Fruit fly (Drosophila melanogaster) whole organism, embryonic: ENCODE measurements around the gene hfp.
A peak's percentile ranks its signal among the peaks of the same experiment; 100 is the strongest.

Source experiments
- Blimp-1 ChIP-seq: fragments of 200-800 bp; sonication (Bioruptor generic); optimal IDR thresholded peaks from 3 replicates; lab custom pipeline; 2018; ENCODE audit warnings: missing biosample characterization, missing genetic modification characterization, mild to moderate bottlenecking, moderate library complexity, missing genetic modification reagents
- CG10209 ChIP-seq: fragments of 200-800 bp; sonication (Bioruptor generic); optimal IDR thresholded peaks from 3 replicates; lab custom pipeline; 2017; ENCODE audit warnings: missing biosample characterization, mild to moderate bottlenecking, missing genetic modification characterization, missing genetic modification reagents
- CG11247 ChIP-seq: fragments of 200-800 bp; sonication (Bioruptor generic); IDR thresholded peaks from 2 replicates; pipeline ENCODE4 v1.3.6; 2022; ENCODE audit warnings: missing biosample characterization, missing genetic modification characterization
- CG11560 ChIP-seq: fragments of 200-800 bp; sonication (Bioruptor generic); IDR thresholded peaks from 3 replicates; pipeline ENCODE4 v1.3.6; 2022; ENCODE audit warnings: missing biosample characterization, missing genetic modification characterization
- CG11695 ChIP-seq: fragments of 200-800 bp; sonication (Bioruptor generic); IDR thresholded peaks from 3 replicates; pipeline ENCODE4 v1.3.6; 2022; ENCODE audit warnings: missing biosample characterization, missing genetic modification characterization
- CG12104 ChIP-seq: fragments of 200-800 bp; sonication (Bioruptor generic); optimal IDR thresholded peaks from 3 replicates; lab custom pipeline; 2016; ENCODE audit warnings: missing biosample characterization, missing genetic modification characterization
- CG12659 ChIP-seq: fragments of 200-800 bp; sonication (Bioruptor generic); optimal IDR thresholded peaks from 3 replicates; lab custom pipeline; 2017; ENCODE audit warnings: mild to moderate bottlenecking, missing biosample characterization, missing genetic modification reagents, missing genetic modification characterization
- CG14050 ChIP-seq: fragments of 200-800 bp; sonication (Bioruptor generic); IDR thresholded peaks from 3 replicates; pipeline ENCODE4 v1.3.6; 2022; ENCODE audit warnings: missing biosample characterization, missing genetic modification characterization
- CG14710 ChIP-seq: fragments of 200-800 bp; sonication (Bioruptor generic); optimal IDR thresholded peaks from 3 replicates; lab custom pipeline; 2019; ENCODE audit warnings: missing biosample characterization, mild to moderate bottlenecking, missing genetic modification characterization, moderate library complexity
- CG17361 ChIP-seq: fragments of 200-800 bp; sonication (Bioruptor generic); IDR thresholded peaks from 3 replicates; pipeline ENCODE4 v1.3.6; 2022; ENCODE audit warnings: missing biosample characterization, missing genetic modification characterization
- CG17802 ChIP-seq: fragments of 200-800 bp; sonication (Bioruptor generic); optimal IDR thresholded peaks from 2 replicates; lab custom pipeline; 2018; ENCODE audit warnings: missing biosample characterization, mild to moderate bottlenecking, missing genetic modification characterization, moderate library complexity
- CG17829 ChIP-seq: fragments of 200-800 bp; optimal IDR thresholded peaks from 2 replicates; lab custom pipeline; 2019; ENCODE audit warnings: missing biosample characterization, mild to moderate bottlenecking, missing genetic modification characterization, moderate library complexity
- CG17912 ChIP-seq: fragments of 200-800 bp; sonication (Bioruptor generic); optimal IDR thresholded peaks from 2 replicates; lab custom pipeline; 2018; ENCODE audit warnings: missing biosample characterization, mild to moderate bottlenecking, missing genetic modification characterization
- CG18599 ChIP-seq: fragments of 200-800 bp; sonication (Bioruptor generic); optimal IDR thresholded peaks from 3 replicates; lab custom pipeline; 2017; ENCODE audit warnings: missing biosample characterization, missing genetic modification characterization, mild to moderate bottlenecking, moderate library complexity, missing genetic modification reagents
- CG2889 ChIP-seq: fragments of 200-800 bp; sonication (Bioruptor generic); IDR thresholded peaks from 3 replicates; pipeline ENCODE4 v1.3.6; 2022; ENCODE audit warnings: missing biosample characterization, missing genetic modification characterization
- CG30403 ChIP-seq: fragments of 200-800 bp; sonication (Bioruptor generic); optimal IDR thresholded peaks from 3 replicates; lab custom pipeline; 2016; ENCODE audit warnings: missing biosample characterization, missing genetic modification characterization
- CG3995 ChIP-seq: fragments of 200-800 bp; sonication (Bioruptor generic); optimal IDR thresholded peaks from 3 replicates; lab custom pipeline; 2016; ENCODE audit warnings: missing biosample characterization, missing genetic modification characterization
- CG4282 ChIP-seq: fragments of 200-800 bp; sonication (Bioruptor generic); optimal IDR thresholded peaks from 2 replicates; lab custom pipeline; 2016; ENCODE audit warnings: missing biosample characterization, missing genetic modification characterization
- CG4707 ChIP-seq: fragments of 200-800 bp; sonication (Bioruptor generic); optimal IDR thresholded peaks from 2 replicates; lab custom pipeline; 2018; ENCODE audit warnings: missing biosample characterization, mild to moderate bottlenecking, missing genetic modification characterization, moderate library complexity
- CG6272 ChIP-seq: fragments of 200-800 bp; sonication (Bioruptor generic); IDR thresholded peaks from 2 replicates; pipeline ENCODE4 v1.3.6; 2022; ENCODE audit warnings: missing biosample characterization, missing genetic modification characterization
- CG7271 ChIP-seq: fragments of 200-800 bp; sonication (Bioruptor generic); optimal IDR thresholded peaks from 2 replicates; lab custom pipeline; 2018; ENCODE audit warnings: missing biosample characterization, mild to moderate bottlenecking, missing genetic modification characterization, moderate library complexity
- CG8089 ChIP-seq: fragments of 200-800 bp; sonication (Bioruptor generic); optimal IDR thresholded peaks from 3 replicates; lab custom pipeline; 2016; ENCODE audit warnings: missing biosample characterization, missing genetic modification characterization
- D19B ChIP-seq: fragments of 200-800 bp; sonication (Bioruptor generic); optimal IDR thresholded peaks from 2 replicates; lab custom pipeline; 2017; ENCODE audit warnings: missing biosample characterization, mild to moderate bottlenecking, missing genetic modification characterization
- Dip3 ChIP-seq: fragments of 200-800 bp; sonication (Bioruptor generic); optimal IDR thresholded peaks from 3 replicates; lab custom pipeline; 2016; ENCODE audit warnings: missing biosample characterization, missing genetic modification characterization
- Dll ChIP-seq: fragments of 200-800 bp; sonication (Bioruptor generic); IDR thresholded peaks from 4 replicates; pipeline ENCODE4 v1.3.6; 2022; ENCODE audit warnings: missing biosample characterization, missing genetic modification characterization; ENCODE audit not compliant: partially characterized antibody
- Fer3 ChIP-seq: fragments of 200-800 bp; sonication (Bioruptor generic); optimal IDR thresholded peaks from 2 replicates; lab custom pipeline; 2018; ENCODE audit warnings: missing biosample characterization, mild to moderate bottlenecking, missing genetic modification characterization, moderate library complexity
- Gsc ChIP-seq: fragments of 200-800 bp; sonication (Bioruptor generic); IDR thresholded peaks from 2 replicates; pipeline ENCODE4 v1.3.6; 2022; ENCODE audit warnings: missing biosample characterization, missing genetic modification characterization
- Hey ChIP-seq: fragments of 200-800 bp; sonication (Bioruptor generic); optimal IDR thresholded peaks from 3 replicates; lab custom pipeline; 2018; ENCODE audit warnings: missing biosample characterization, mild to moderate bottlenecking, missing genetic modification characterization
- Jarid2 ChIP-seq: fragments of 200-800 bp; sonication (Bioruptor generic); optimal IDR thresholded peaks from 3 replicates; lab custom pipeline; 2017; ENCODE audit warnings: mild to moderate bottlenecking, missing biosample characterization, missing genetic modification reagents, missing genetic modification characterization
- Med ChIP-seq: fragments of 200-800 bp; sonication (Bioruptor generic); peaks from one replicate; lab custom pipeline; 2016; ENCODE audit warnings: missing biosample characterization, missing genetic modification characterization, mild to moderate bottlenecking, inconsistent platforms, moderate library complexity
- Myb ChIP-seq: fragments of 200-800 bp; sonication (Bioruptor generic); optimal IDR thresholded peaks from 2 replicates; lab custom pipeline; 2016; ENCODE audit warnings: missing biosample characterization, missing genetic modification characterization
- NFAT ChIP-seq: fragments of 200-800 bp; sonication (Bioruptor generic); IDR thresholded peaks from 2 replicates; pipeline ENCODE4 v1.3.6; 2022; ENCODE audit warnings: missing biosample characterization, missing genetic modification characterization
- Six4 ChIP-seq: fragments of 200-800 bp; sonication (Bioruptor generic); optimal IDR thresholded peaks from 2 replicates; lab custom pipeline; 2016; ENCODE audit warnings: missing biosample characterization, missing genetic modification characterization
- Sry-δ ChIP-seq: fragments of 200-800 bp; sonication (Bioruptor generic); optimal IDR thresholded peaks from 2 replicates; lab custom pipeline; 2016; ENCODE audit warnings: missing biosample characterization, missing genetic modification characterization
- Trl ChIP-seq, 3 experiments: fragments of >200 bp in 2 of 3; fragments of 200-800 bp in 1 of 3; sonication (Bioruptor generic) in 1 of 3; optimal IDR thresholded peaks; 2 replicates in 1 of 3; 3 replicates in 2 of 3; lab custom pipeline; 2016 to 2017; ENCODE audit warnings: missing biosample characterization in 1 of 3, missing genetic modification characterization in 1 of 3
- Xbp1 ChIP-seq: fragments of 200-800 bp; sonication (Bioruptor generic); optimal IDR thresholded peaks from 3 replicates; lab custom pipeline; 2016; ENCODE audit warnings: missing biosample characterization, mild to moderate bottlenecking, missing genetic modification characterization
- bbx ChIP-seq: fragments of 200-800 bp; sonication (Bioruptor generic); IDR thresholded peaks from 2 replicates; pipeline ENCODE4 v1.3.6; 2022; ENCODE audit warnings: missing biosample characterization, missing genetic modification characterization; ENCODE audit not compliant: partially characterized antibody
- fru ChIP-seq: fragments of >200 bp; optimal IDR thresholded peaks from 2 replicates; lab custom pipeline; 2017
- gcm ChIP-seq: fragments of 200-800 bp; sonication (Bioruptor generic); optimal IDR thresholded peaks from 2 replicates; lab custom pipeline; 2019; ENCODE audit warnings: missing biosample characterization, mild to moderate bottlenecking, missing genetic modification characterization, moderate library complexity
- grau ChIP-seq: fragments of 200-800 bp; optimal IDR thresholded peaks from 3 replicates; lab custom pipeline; 2019; ENCODE audit warnings: missing biosample characterization, mild to moderate bottlenecking, missing genetic modification characterization, moderate library complexity
- inv ChIP-seq: fragments of 200-800 bp; sonication (Bioruptor generic); IDR thresholded peaks from 2 replicates; pipeline ENCODE4 v1.3.6; 2022; ENCODE audit warnings: missing biosample characterization, missing genetic modification characterization; ENCODE audit not compliant: partially characterized antibody
- pho ChIP-seq: fragments of 200-800 bp; sonication (Bioruptor generic); optimal IDR thresholded peaks from 2 replicates; lab custom pipeline; 2016; ENCODE audit warnings: missing biosample characterization, missing genetic modification characterization
- repo ChIP-seq: fragments of 200-800 bp; sonication (Bioruptor generic); optimal IDR thresholded peaks from 2 replicates; lab custom pipeline; 2016; ENCODE audit warnings: missing biosample characterization, missing genetic modification characterization
- tin ChIP-seq: fragments of 200-800 bp; sonication (Bioruptor generic); optimal IDR thresholded peaks from 3 replicates; lab custom pipeline; 2016; ENCODE audit warnings: missing biosample characterization, missing genetic modification characterization
- tll ChIP-seq, 2 experiments: fragments of 200-800 bp in 1 of 2; fragments of >200 bp in 1 of 2; sonication (Bioruptor generic) in 1 of 2; optimal IDR thresholded peaks; 2 replicates each; lab custom pipeline; 2017 to 2019; ENCODE audit warnings: missing biosample characterization in 2 of 2, missing genetic modification characterization in 2 of 2, mild to moderate bottlenecking in 1 of 2, moderate library complexity in 1 of 2
- trem ChIP-seq: fragments of 200-800 bp; optimal IDR thresholded peaks from 3 replicates; lab custom pipeline; 2019; ENCODE audit warnings: missing biosample characterization, mild to moderate bottlenecking, missing genetic modification characterization, moderate library complexity
- wor ChIP-seq: fragments of 200-800 bp; sonication (Bioruptor generic); IDR thresholded peaks from 2 replicates; pipeline ENCODE4 v1.3.6; 2022; ENCODE audit warnings: missing biosample characterization, missing genetic modification characterization
- zen2 ChIP-seq: fragments of 200-800 bp; sonication (Bioruptor generic); IDR thresholded peaks from 3 replicates; pipeline ENCODE4 v1.3.6; 2022; ENCODE audit warnings: missing biosample characterization, missing genetic modification characterization; ENCODE audit not compliant: partially characterized antibody

The hfp gene

dm6 chr3L:1517274-1518047 is 15.1 kb upstream of the hfp start (continued):
- TF ChIP-seq bbx (peak; percentile 85), CG18599 (GFP tag; lab: Kevin White, UChicago) (no peak), Fer3 (tag; lab: Kevin White, UChicago) (no peak), Myb (GFP tag; lab: Kevin White, UChicago) (peak; percentile 100), CG8089 (GFP tag; lab: Kevin White, UChicago) (peak; percentile 34), Blimp-1 (GFP tag; lab: Kevin White, UChicago) (no peak), CG4707 (GFP tag; lab: Kevin White, UChicago) (peak; percentile 23), Xbp1 (GFP tag; lab: Kevin White, UChicago) (peak; percentile 74), D19B (GFP tag; lab: Kevin White, UChicago) (peak; percentile 0), CG4282 (peak; percentile 42), grau (no peak), CG6272 (no peak), CG11695 (GFP tag; lab: Robert Waterston, UW) (peak; percentile 60), CG11247 (GFP tag; lab: Robert Waterston, UW) (0 out of 2 replicates have a peak, but pooled peaks have one; percentile 21), trem (tag; lab: Kevin White, UChicago) (peak; percentile 62), CG17829 (peak; percentile 38), Hey (tag; lab: Kevin White, UChicago) (no peak), CG17912 (no peak), pho (peak; percentile 52), fru (lab: Kevin White, UChicago) (no peak), NFAT (GFP tag; lab: Robert Waterston, UW) (peak; percentile 23; the same call in 1 of the 2 replicates), Gsc (no peak), CG10209 (GFP tag; lab: Kevin White, UChicago) (peak; percentile 39), Med (GFP tag; lab: Kevin White, UChicago) (peak; percentile 96), CG30403 (GFP tag; lab: Kevin White, UChicago) (peak; percentile 59), inv (GFP tag; lab: Robert Waterston, UW) (peak; percentile 69), tll (GFP tag; optimal IDR thresholded peaks at IDR 0.05; lab: Kevin White, UChicago) (peak; percentile 19 to 62), Dll (GFP tag; lab: Robert Waterston, UW) (peak; percentile 81), CG12104 (GFP tag; lab: Kevin White, UChicago) (peak; percentile 26), CG11560 (tag; lab: Robert Waterston, UW) (no peak), tin (GFP tag; lab: Kevin White, UChicago) (peak; percentile 54), zen2 (GFP tag; lab: Robert Waterston, UW) (peak; percentile 62), wor (GFP tag; lab: Robert Waterston, UW) (0 out of 2 replicates have a peak, but pooled peaks have one; percentile 35), CG17802 (tag; lab: Kevin White, UChicago) (peak; percentile 10), Dip3 (peak; percentile 75), Sry-δ (peak; percentile 96), CG12659 (peak; percentile 54), CG14710 (tag; lab: Kevin White, UChicago) (peak; percentile 71), repo (GFP tag; lab: Kevin White, UChicago) (peak; percentile 37), Jarid2 (GFP tag; lab: Kevin White, UChicago) (no peak), Six4 (GFP tag; lab: Kevin White, UChicago) (peak; percentile 51), CG3995 (peak; percentile 94), CG7271 (peak; percentile 16), gcm (no peak), CG14050 (no peak), Trl (optimal IDR thresholded peaks at IDR 0.05; lab: Kevin White, UChicago) (no peak), Trl (GFP tag; optimal IDR thresholded peaks at IDR 0.05; lab: Kevin White, UChicago) (peak; percentile 77), CG2889 (GFP tag; lab: Robert Waterston, UW) (peak; percentile 43; the same call in 1 of the 3 replicates), CG17361 (no peak; the same call in 2 of the 3 replicates)
